Fruit fly (Drosophila melanogaster) whole organism, prepupa: ENCODE results near the gene CG7367.

Source experiments
- CG10631 ChIP-seq: fragments of 200-800 bp; sonication (Bioruptor generic); optimal IDR thresholded peaks from 2 replicates; lab custom pipeline; 2016; ENCODE audit warnings: missing biosample characterization, missing genetic modification characterization
- CG10669 ChIP-seq: fragments of 200-800 bp; sonication (Bioruptor generic); optimal IDR thresholded peaks from 3 replicates; lab custom pipeline; 2018; ENCODE audit warnings: missing biosample characterization, mild to moderate bottlenecking, missing genetic modification characterization, moderate library complexity
- CG11294 ChIP-seq: fragments of 200-800 bp; sonication (Bioruptor generic); IDR thresholded peaks from 2 replicates; pipeline ENCODE4 v1.3.6; 2022; ENCODE audit warnings: missing biosample characterization, missing genetic modification characterization
- CG11762 ChIP-seq: fragments of 200-800 bp; sonication (Bioruptor generic); optimal IDR thresholded peaks from 3 replicates; lab custom pipeline; 2016; ENCODE audit warnings: missing biosample characterization, missing genetic modification characterization; ENCODE audit not compliant: insufficient read depth
- CG11902 ChIP-seq: fragments of 200-800 bp; sonication (Bioruptor generic); optimal IDR thresholded peaks from 3 replicates; lab custom pipeline; 2016; ENCODE audit warnings: missing biosample characterization, missing genetic modification characterization
- CG1621 ChIP-seq: fragments of 200-800 bp; sonication (Bioruptor generic); optimal IDR thresholded peaks from 3 replicates; lab custom pipeline; 2018; ENCODE audit warnings: missing biosample characterization, mild to moderate bottlenecking, missing genetic modification characterization
- CG16779 ChIP-seq: fragments of 200-800 bp; sonication (Bioruptor generic); optimal IDR thresholded peaks from 3 replicates; lab custom pipeline; 2017; ENCODE audit warnings: missing biosample characterization, mild to moderate bottlenecking, missing genetic modification characterization
- CG31627 ChIP-seq: fragments of 200-800 bp; sonication (Bioruptor generic); optimal IDR thresholded peaks from 3 replicates; lab custom pipeline; 2016; ENCODE audit warnings: missing biosample characterization, missing genetic modification characterization
- CG32006 ChIP-seq: fragments of 200-800 bp; sonication (Bioruptor generic); optimal IDR thresholded peaks from 3 replicates; lab custom pipeline; 2017; ENCODE audit warnings: missing biosample characterization, mild to moderate bottlenecking, missing genetic modification characterization
- CG34406 ChIP-seq: fragments of 200-800 bp; sonication (Bioruptor generic); optimal IDR thresholded peaks from 3 replicates; lab custom pipeline; 2016; ENCODE audit warnings: missing biosample characterization, missing genetic modification characterization
- CG3919 ChIP-seq: fragments of 200-800 bp; sonication (Bioruptor generic); optimal IDR thresholded peaks from 3 replicates; lab custom pipeline; 2016; ENCODE audit warnings: missing biosample characterization, missing genetic modification characterization
- CG4318 ChIP-seq: fragments of 200-800 bp; sonication (Bioruptor generic); optimal IDR thresholded peaks from 3 replicates; lab custom pipeline; 2017; ENCODE audit warnings: missing biosample characterization, mild to moderate bottlenecking, missing genetic modification characterization
- CG6276 ChIP-seq: fragments of 200-800 bp; sonication (Bioruptor generic); optimal IDR thresholded peaks from 2 replicates; lab custom pipeline; 2017; ENCODE audit warnings: missing biosample characterization, mild to moderate bottlenecking, missing genetic modification characterization
- CG6792 ChIP-seq: fragments of 200-800 bp; sonication (Bioruptor generic); optimal IDR thresholded peaks from 3 replicates; lab custom pipeline; 2016; ENCODE audit warnings: missing biosample characterization, missing genetic modification characterization
- CG6808 ChIP-seq: fragments of 200-800 bp; sonication (Bioruptor generic); optimal IDR thresholded peaks from 3 replicates; lab custom pipeline; 2017; ENCODE audit warnings: missing biosample characterization, missing genetic modification characterization, mild to moderate bottlenecking, moderate library complexity, missing genetic modification reagents
- CG6854 ChIP-seq: fragments of 200-800 bp; sonication (Bioruptor generic); optimal IDR thresholded peaks from 2 replicates; lab custom pipeline; 2017; ENCODE audit warnings: missing biosample characterization, mild to moderate bottlenecking, missing genetic modification characterization
- CG7368 ChIP-seq: fragments of 200-800 bp; sonication (Bioruptor generic); optimal IDR thresholded peaks from 3 replicates; lab custom pipeline; 2016; ENCODE audit warnings: missing biosample characterization, missing genetic modification characterization
- CG8319 ChIP-seq: fragments of 200-800 bp; sonication (Bioruptor generic); optimal IDR thresholded peaks from 3 replicates; lab custom pipeline; 2016; ENCODE audit warnings: missing biosample characterization, missing genetic modification characterization
- CG8632 ChIP-seq: fragments of 200-800 bp; sonication (Bioruptor generic); optimal IDR thresholded peaks from 3 replicates; lab custom pipeline; 2016; ENCODE audit warnings: missing biosample characterization, missing genetic modification characterization
- CG9139 ChIP-seq: fragments of 200-800 bp; sonication (Bioruptor generic); optimal IDR thresholded peaks from 3 replicates; lab custom pipeline; 2017; ENCODE audit warnings: missing biosample characterization, mild to moderate bottlenecking, missing genetic modification characterization
- Eip75B ChIP-seq: fragments of 200-800 bp; sonication (Bioruptor generic); optimal IDR thresholded peaks from 3 replicates; lab custom pipeline; 2016; ENCODE audit warnings: missing biosample characterization, missing genetic modification characterization
- Eip78C ChIP-seq: fragments of 200-800 bp; sonication (Bioruptor generic); peaks from one replicate; lab custom pipeline; 2016; ENCODE audit warnings: missing biosample characterization, missing genetic modification characterization
- Eip93F ChIP-seq: fragments of 200-800 bp; sonication (Bioruptor generic); optimal IDR thresholded peaks from 2 replicates; lab custom pipeline; 2016; ENCODE audit warnings: missing biosample characterization, mild to moderate bottlenecking, missing genetic modification characterization
- Ets21C ChIP-seq: fragments of 200-800 bp; sonication (Bioruptor generic); optimal IDR thresholded peaks from 3 replicates; lab custom pipeline; 2016; ENCODE audit warnings: missing biosample characterization, missing genetic modification characterization
- Ets96B ChIP-seq: fragments of 200-800 bp; optimal IDR thresholded peaks from 2 replicates; lab custom pipeline; 2019; ENCODE audit warnings: missing biosample characterization, mild to moderate bottlenecking, missing genetic modification characterization, moderate library complexity
- Gug ChIP-seq: fragments of 200-800 bp; sonication (Bioruptor generic); IDR thresholded peaks from 2 replicates; pipeline ENCODE4 v1.3.6; 2022; ENCODE audit warnings: missing biosample characterization, missing genetic modification characterization
- Hr38 ChIP-seq: sonication (Bioruptor generic); optimal IDR thresholded peaks from 2 replicates; lab custom pipeline; 2016; ENCODE audit warnings: missing biosample characterization, missing genetic modification characterization
- Hr39 ChIP-seq: fragments of 200-800 bp; sonication (Bioruptor generic); optimal IDR thresholded peaks from 2 replicates; lab custom pipeline; 2016; ENCODE audit warnings: missing biosample characterization, missing genetic modification characterization
- Hr4 ChIP-seq: fragments of 200-800 bp; sonication (Bioruptor generic); optimal IDR thresholded peaks from 3 replicates; lab custom pipeline; 2016; ENCODE audit warnings: missing biosample characterization, missing genetic modification characterization
- Met ChIP-seq: fragments of 200-800 bp; sonication (Bioruptor generic); optimal IDR thresholded peaks from 3 replicates; lab custom pipeline; 2016; ENCODE audit warnings: missing biosample characterization, missing genetic modification characterization
- Smox ChIP-seq: fragments of 200-800 bp; sonication (Bioruptor generic); optimal IDR thresholded peaks from 3 replicates; lab custom pipeline; 2016; ENCODE audit warnings: missing biosample characterization, missing genetic modification characterization
- Sox14 ChIP-seq: fragments of 200-800 bp; sonication (Bioruptor generic); optimal IDR thresholded peaks from 3 replicates; lab custom pipeline; 2016; ENCODE audit warnings: missing biosample characterization, missing genetic modification characterization
- achi ChIP-seq: fragments of 200-800 bp; sonication (Bioruptor generic); optimal IDR thresholded peaks from 3 replicates; lab custom pipeline; 2016; ENCODE audit warnings: missing biosample characterization, missing genetic modification characterization
- acj6 ChIP-seq: fragments of 200-800 bp; sonication (Bioruptor generic); optimal IDR thresholded peaks from 3 replicates; lab custom pipeline; 2016; ENCODE audit warnings: missing biosample characterization, missing genetic modification characterization
- cyc ChIP-seq: fragments of 200-800 bp; sonication (Bioruptor generic); optimal IDR thresholded peaks from 3 replicates; lab custom pipeline; 2016; ENCODE audit warnings: missing biosample characterization, missing genetic modification characterization
- dac ChIP-seq: fragments of 200-800 bp; sonication (Bioruptor generic); optimal IDR thresholded peaks from 2 replicates; lab custom pipeline; 2017; ENCODE audit warnings: missing biosample characterization, mild to moderate bottlenecking, missing genetic modification characterization
- dsx ChIP-seq: fragments of 200-800 bp; optimal IDR thresholded peaks from 3 replicates; lab custom pipeline; 2019; ENCODE audit warnings: missing biosample characterization, mild to moderate bottlenecking, missing genetic modification characterization, moderate library complexity; ENCODE audit not compliant: poor library complexity, severe bottlenecking
- eg ChIP-seq: fragments of 200-800 bp; sonication (Bioruptor generic); IDR thresholded peaks from 3 replicates; pipeline ENCODE4 v1.3.6; 2022; ENCODE audit warnings: missing biosample characterization, missing genetic modification characterization
- esn ChIP-seq: fragments of 200-800 bp; sonication (Bioruptor generic); optimal IDR thresholded peaks from 2 replicates; lab custom pipeline; 2016; ENCODE audit warnings: missing biosample characterization, mild to moderate bottlenecking, missing genetic modification characterization, moderate library complexity
- fd59A ChIP-seq: fragments of 200-800 bp; sonication (Bioruptor generic); optimal IDR thresholded peaks from 2 replicates; lab custom pipeline; 2017; ENCODE audit warnings: missing biosample characterization, mild to moderate bottlenecking, missing genetic modification characterization, missing genetic modification reagents
- fkh ChIP-seq: fragments of 200-800 bp; sonication (Bioruptor generic); optimal IDR thresholded peaks from 3 replicates; lab custom pipeline; 2017; ENCODE audit warnings: missing biosample characterization, mild to moderate bottlenecking, missing genetic modification characterization, moderate library complexity
- lz ChIP-seq: fragments of 200-800 bp; sonication (Bioruptor generic); optimal IDR thresholded peaks from 3 replicates; lab custom pipeline; 2016; ENCODE audit warnings: missing biosample characterization, missing genetic modification characterization
- pdm3 ChIP-seq: fragments of 200-800 bp; sonication (Bioruptor generic); optimal IDR thresholded peaks from 3 replicates; lab custom pipeline; 2016; ENCODE audit warnings: missing biosample characterization, missing genetic modification characterization
- salr ChIP-seq, 2 experiments: fragments of 200-800 bp; sonication (Bioruptor generic); optimal IDR thresholded peaks; 3 replicates each; lab custom pipeline; 2016 to 2018; ENCODE audit warnings: missing biosample characterization in 2 of 2, missing genetic modification characterization in 2 of 2, mild to moderate bottlenecking in 1 of 2
- spab ChIP-seq: fragments of 200-800 bp; sonication (Bioruptor generic); optimal IDR thresholded peaks from 2 replicates; lab custom pipeline; 2017; ENCODE audit warnings: missing biosample characterization, mild to moderate bottlenecking, missing genetic modification characterization, missing genetic modification reagents
- ss ChIP-seq, 2 experiments: fragments of 200-800 bp; sonication (Bioruptor generic); optimal IDR thresholded peaks; 2 replicates in 1 of 2; 3 replicates in 1 of 2; lab custom pipeline; 2017 to 2018; ENCODE audit warnings: mild to moderate bottlenecking in 2 of 2, missing biosample characterization in 2 of 2, missing genetic modification characterization in 2 of 2, moderate library complexity in 1 of 2
- svp ChIP-seq: fragments of 200-800 bp; sonication (Bioruptor generic); peaks from one replicate; lab custom pipeline; 2016; ENCODE audit warnings: missing biosample characterization, missing genetic modification characterization
- topi ChIP-seq: fragments of 200-800 bp; sonication (Bioruptor generic); optimal IDR thresholded peaks from 3 replicates; lab custom pipeline; 2016; ENCODE audit warnings: missing biosample characterization, missing genetic modification characterization

Gene CG7367

dm6 chr2L:8039688-8040087 is at the start of gene CG7367:
TSS of gene CG7367 (minus strand) at chr2L:8039788.
- TF ChIP-seq dac (GFP tag; lab: Kevin White, UChicago) (no peak), CG1621 (no peak), CG10669 (no peak), Eip93F (GFP tag; lab: Kevin White, UChicago) (no peak), CG32006 (GFP tag; lab: Kevin White, UChicago) (no peak)
- TF ChIP-seq, all 60 proteins: peak for 0

- TF ChIP-seq CG9139 (GFP tag; lab: Kevin White, UChicago) (no peak), Gug (no peak), svp (peak; percentile 77), CG11294 (GFP tag; lab: Robert Waterston, UW) (no peak), CG1621 (no peak), CG11902 (no peak), acj6 (peak; percentile 22), Met (GFP tag; lab: Kevin White, UChicago) (peak; percentile 13), Ets21C (GFP tag; lab: Kevin White, UChicago) (no peak), CG34406 (peak; percentile 29), salr (GFP tag; optimal IDR thresholded peaks at IDR 0.05; lab: Kevin White, UChicago) (peak in 1 of 2 experiments; percentile 3), spab (GFP tag; lab: Kevin White, UChicago) (no peak), CG4318 (GFP tag; lab: Kevin White, UChicago) (peak; percentile 4), dac (GFP tag; lab: Kevin White, UChicago) (no peak), Eip93F (GFP tag; lab: Kevin White, UChicago) (no peak), CG6792 (GFP tag; lab: Kevin White, UChicago) (no peak), CG8319 (GFP tag; lab: Kevin White, UChicago) (no peak), CG31627 (GFP tag; lab: Kevin White, UChicago) (peak; percentile 29), lz (GFP tag; lab: Kevin White, UChicago) (peak; percentile 20), pdm3 (GFP tag; lab: Kevin White, UChicago) (peak; percentile 26), CG10631 (GFP tag; lab: Kevin White, UChicago) (no peak), CG32006 (GFP tag; lab: Kevin White, UChicago) (peak; percentile 62), CG16779 (no peak), fd59A (GFP tag; lab: Kevin White, UChicago) (no peak), Eip78C (GFP tag; lab: Kevin White, UChicago) (peak; percentile 67), Sox14 (GFP tag; lab: Kevin White, UChicago) (peak; percentile 1), achi (GFP tag; lab: Kevin White, UChicago) (peak; percentile 30), esn (GFP tag; lab: Kevin White, UChicago) (peak; percentile 55), CG7368 (GFP tag; lab: Kevin White, UChicago) (no peak), eg (peak; percentile 33; the same call in 1 of the 3 replicates), CG6854 (no peak), Smox (peak; percentile 24), Eip75B (GFP tag; lab: Kevin White, UChicago) (peak; percentile 38), Hr4 (peak; percentile 54), cyc (GFP tag; lab: Kevin White, UChicago) (no peak), CG3919 (GFP tag; lab: Kevin White, UChicago) (peak; percentile 31), CG11762 (GFP tag; lab: Kevin White, UChicago) (no peak), CG8632 (GFP tag; lab: Kevin White, UChicago) (peak; percentile 17), Ets96B (no peak), Hr38 (no peak), dsx (GFP tag; lab: Kevin White, UChicago) (no peak), CG6808 (GFP tag; lab: Kevin White, UChicago) (no peak), Hr39 (GFP tag; lab: Kevin White, UChicago) (peak; percentile 14), CG6276 (peak; percentile 33), topi (GFP tag; lab: Kevin White, UChicago) (peak; percentile 29), fkh (GFP tag; lab: Kevin White, UChicago) (peak; percentile 11), ss (GFP tag; optimal IDR thresholded peaks at IDR 0.05; lab: Kevin White, UChicago) (no peak)
Measured at dm6 chr2L:8088025-8088789, 48.6 kb upstream of the CG7367 start.
